Worm (Caenorhabditis elegans) whole organism, L1 larva: ENCODE results near the gene F49E12.7.
A peak's percentile ranks its signal among the peaks of the same experiment; 100 is the strongest.

Source experiments
- blmp-1 ChIP-seq: fragments of 150-350 bp; optimal IDR thresholded peaks from 2 replicates; lab custom pipeline; 2014; ENCODE audit warnings: missing biosample characterization, missing genetic modification characterization
- efl-1 ChIP-seq, 4 experiments: fragments of 150-350 bp; optimal IDR thresholded peaks in 3 of 4; peaks in 1 of 4; 1 replicate in 1 of 4; 2 replicates in 3 of 4; lab custom pipeline; 2014; ENCODE audit warnings: missing biosample characterization in 2 of 4, missing genetic modification characterization in 2 of 4, missing genetic modification reagents in 2 of 4
- elt-2 ChIP-seq: sonication (generic microtip); optimal IDR thresholded peaks from 2 replicates; lab custom pipeline; 2016; ENCODE audit warnings: missing genetic modification characterization, mild to moderate bottlenecking, inconsistent platforms, missing compliant biosample characterization, missing genetic modification reagents
- fkh-4 ChIP-seq: sonication (generic microtip); optimal IDR thresholded peaks from 2 replicates; lab custom pipeline; 2016; ENCODE audit warnings: missing compliant biosample characterization, missing genetic modification characterization, borderline replicate concordance
- grh-1 ChIP-seq: fragments of 200-800 bp; sonication (Bioruptor generic); IDR thresholded peaks from 2 replicates; pipeline ENCODE4 v1.3.6; 2022; ENCODE audit warnings: missing genetic modification reagents, missing genetic modification characterization, missing compliant biosample characterization
- lin-14 ChIP-seq: fragments of 200-800 bp; sonication (Bioruptor generic); optimal IDR thresholded peaks from 2 replicates; lab custom pipeline; 2018; ENCODE audit warnings: mild to moderate bottlenecking, missing genetic modification characterization, moderate library complexity, missing compliant biosample characterization
- lir-3 ChIP-seq: sonication (generic microtip); optimal IDR thresholded peaks from 2 replicates; lab custom pipeline; 2016; ENCODE audit warnings: mild to moderate bottlenecking, missing genetic modification characterization, moderate library complexity, missing compliant biosample characterization; ENCODE audit not compliant: poor library complexity
- nhr-12 ChIP-seq: sonication (generic microtip); optimal IDR thresholded peaks from 2 replicates; lab custom pipeline; 2017; ENCODE audit warnings: missing biosample characterization, missing genetic modification characterization
- nhr-19 ChIP-seq: fragments of 200-800 bp; sonication (Bioruptor generic); conservative IDR thresholded peaks from 2 replicates; pipeline ENCODE4 v1.3.6; 2022; ENCODE audit warnings: missing genetic modification characterization, missing compliant biosample characterization
- nhr-28 ChIP-seq: fragments of 150-350 bp; optimal IDR thresholded peaks from 2 replicates; lab custom pipeline; 2014; ENCODE audit warnings: missing biosample characterization, missing genetic modification characterization
- pag-3 ChIP-seq: sonication (generic microtip); optimal IDR thresholded peaks from 2 replicates; lab custom pipeline; 2017; ENCODE audit warnings: missing genetic modification characterization, mild to moderate bottlenecking, missing compliant biosample characterization, antibody characterized with exemption, borderline replicate concordance; ENCODE audit not compliant: insufficient read depth
- pqm-1 ChIP-seq: sonication (generic microtip); optimal IDR thresholded peaks from 3 replicates; lab custom pipeline; 2017; ENCODE audit warnings: missing biosample characterization, missing genetic modification characterization

The F49E12.7 gene

ce11 chrII:8353288-8353687 lies 42.7 kb downstream of the F49E12.7 start:
- TF ChIP-seq lin-14 (GFP tag; lab: Kevin White, UChicago) (peak; percentile 32), pqm-1 (tag; lab: Kevin White, UChicago) (no peak)

DNA sequence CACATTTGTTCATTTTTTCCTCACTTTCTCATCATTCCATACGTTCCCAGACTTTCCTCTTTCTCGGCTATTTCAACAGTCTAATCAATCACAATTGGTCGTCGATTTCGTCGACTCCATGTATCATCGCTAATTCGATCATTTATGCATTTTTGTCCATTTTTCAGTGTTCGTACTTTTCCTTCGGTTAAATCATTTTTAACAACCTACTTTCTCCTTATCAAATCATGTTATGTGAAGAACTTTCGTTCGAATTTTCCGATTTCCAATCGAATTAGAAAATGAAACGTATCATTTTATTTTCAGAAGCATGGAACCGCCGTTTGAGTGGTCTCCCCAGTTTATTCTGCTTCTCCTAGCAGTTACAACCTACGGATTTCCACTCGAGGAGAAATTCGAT lies 49.6 kb downstream of the F49E12.7 start, which contains the start of gene eff-1:
TSS of gene eff-1 (plus strand) at position 301 of the 400 bp plus-strand sequence.
- no peak for TF ChIP-seq efl-1 (optimal IDR thresholded peaks at IDR 0.05; lab: Kevin White, UChicago)
- TF ChIP-seq efl-1 (GFP tag; optimal IDR thresholded peaks at IDR 0.05 in 1 of 2; lab: Kevin White, UChicago): peak in 1 of 2 experiments; percentile 50
- no peak for TF ChIP-seq fkh-4

- TF ChIP-seq lir-3 (tag; lab: Kevin White, UChicago): no peak
- no peak for TF ChIP-seq nhr-28
- no peak for TF ChIP-seq nhr-19 (GFP tag; lab: Robert Waterston, UW)
- peak; percentile 37 for TF ChIP-seq blmp-1 (tag; lab: Kevin White, UChicago)
- no peak for TF ChIP-seq pag-3 (tag; lab: Kevin White, UChicago)
- TF ChIP-seq elt-2 (tag; lab: Kevin White, UChicago): no peak
- no peak for TF ChIP-seq nhr-12 (tag; lab: Kevin White, UChicago)
- no peak for TF ChIP-seq efl-1 (optimal IDR thresholded peaks at IDR 0.05; lab: Kevin White, UChicago)
- peak in 1 of 2 experiments; percentile 30 for TF ChIP-seq efl-1 (GFP tag; optimal IDR thresholded peaks at IDR 0.05 in 1 of 2; lab: Kevin White, UChicago)
- no peak for TF ChIP-seq grh-1 (GFP tag; lab: Robert Waterston, UW)
Measured at ce11 chrII:8345613-8346012, 50.3 kb downstream of the F49E12.7 start.
